Worm (Caenorhabditis elegans) whole organism, L2 larva: ENCODE measurements around the gene C14A4.8.

Source experiments
- C34F6.9 ChIP-seq: fragments of 150-350 bp; optimal IDR thresholded peaks from 2 replicates; lab custom pipeline; 2014; ENCODE audit warnings: missing biosample characterization, missing genetic modification characterization
- F13H6.1 ChIP-seq: sonication (generic microtip); optimal IDR thresholded peaks from 2 replicates; lab custom pipeline; 2016; ENCODE audit warnings: missing genetic modification characterization, missing compliant biosample characterization
- Y55F3AM.14 ChIP-seq: fragments of 200-800 bp; sonication (Bioruptor generic); optimal IDR thresholded peaks from 2 replicates; lab custom pipeline; 2018; ENCODE audit warnings: mild to moderate bottlenecking, missing genetic modification characterization, missing compliant biosample characterization
- ZK546.5 ChIP-seq: sonication (generic microtip); optimal IDR thresholded peaks from 2 replicates; lab custom pipeline; 2017; ENCODE audit warnings: missing biosample characterization, missing genetic modification characterization
- alr-1 ChIP-seq: fragments of 150-350 bp; optimal IDR thresholded peaks from 2 replicates; lab custom pipeline; 2014; ENCODE audit warnings: missing biosample characterization, missing genetic modification characterization
- ama-1 ChIP-seq: fragments of 150-350 bp; optimal IDR thresholded peaks from 2 replicates; lab custom pipeline; 2018; ENCODE audit warnings: inconsistent platforms
- blmp-1 ChIP-seq: sonication (generic microtip); optimal IDR thresholded peaks from 2 replicates; lab custom pipeline; 2017; ENCODE audit warnings: missing genetic modification characterization, mild to moderate bottlenecking, missing compliant biosample characterization, antibody characterized with exemption, moderate library complexity; ENCODE audit not compliant: insufficient read depth
- ceh-16 ChIP-seq: fragments of 150-350 bp; optimal IDR thresholded peaks from 2 replicates; lab custom pipeline; 2014; ENCODE audit warnings: missing biosample characterization, missing genetic modification characterization
- ceh-82 ChIP-seq: fragments of 150-350 bp; optimal IDR thresholded peaks from 2 replicates; lab custom pipeline; 2014; ENCODE audit warnings: missing biosample characterization, missing genetic modification characterization
- crh-2 ChIP-seq: sonication (generic microtip); optimal IDR thresholded peaks from 2 replicates; lab custom pipeline; 2017; ENCODE audit warnings: missing biosample characterization, missing genetic modification characterization
- dmd-4 ChIP-seq: sonication (generic microtip); optimal IDR thresholded peaks from 2 replicates; lab custom pipeline; 2017; ENCODE audit warnings: missing biosample characterization, missing genetic modification characterization
- egl-27 ChIP-seq: sonication (generic microtip); optimal IDR thresholded peaks from 3 replicates; lab custom pipeline; 2017; ENCODE audit warnings: missing biosample characterization, missing genetic modification reagents, missing genetic modification characterization
- elt-1 ChIP-seq: fragments of 150-350 bp; optimal IDR thresholded peaks from 2 replicates; lab custom pipeline; 2014; ENCODE audit warnings: missing biosample characterization, missing genetic modification characterization
- elt-3 ChIP-seq: sonication (generic microtip); optimal IDR thresholded peaks from 2 replicates; lab custom pipeline; 2017; ENCODE audit warnings: missing biosample characterization, missing genetic modification characterization
- fos-1 ChIP-seq: fragments of 150-350 bp; optimal IDR thresholded peaks from 2 replicates; lab custom pipeline; 2014; ENCODE audit warnings: missing biosample characterization, missing genetic modification characterization
- gmeb-1 ChIP-seq: fragments of 150-350 bp; optimal IDR thresholded peaks from 2 replicates; lab custom pipeline; 2014; ENCODE audit warnings: missing biosample characterization, missing genetic modification characterization
- lin-13 ChIP-seq: fragments of 150-350 bp; optimal IDR thresholded peaks from 2 replicates; lab custom pipeline; 2014; ENCODE audit warnings: missing biosample characterization, missing genetic modification reagents, missing genetic modification characterization
- lin-39 ChIP-seq: fragments of 150-350 bp; optimal IDR thresholded peaks from 2 replicates; lab custom pipeline; 2014; ENCODE audit warnings: missing biosample characterization, missing genetic modification reagents, missing genetic modification characterization
- lsy-2 ChIP-seq, 2 experiments: fragments of 150-350 bp in 1 of 2; sonication (generic microtip) in 1 of 2; optimal IDR thresholded peaks; 2 replicates each; lab custom pipeline; 2014 to 2017; ENCODE audit warnings: missing biosample characterization in 2 of 2, missing genetic modification characterization in 2 of 2
- mbf-1 ChIP-seq: sonication (generic microtip); optimal IDR thresholded peaks from 2 replicates; lab custom pipeline; 2017; ENCODE audit warnings: missing biosample characterization, missing genetic modification characterization
- mdl-1 ChIP-seq, 2 experiments: fragments of 150-350 bp in 1 of 2; sonication (generic microtip) in 1 of 2; optimal IDR thresholded peaks; 2 replicates each; lab custom pipeline; 2017; ENCODE audit warnings: missing biosample characterization in 2 of 2, missing genetic modification characterization in 2 of 2
- nhr-10 ChIP-seq: sonication (generic microtip); optimal IDR thresholded peaks from 2 replicates; lab custom pipeline; 2017; ENCODE audit warnings: missing biosample characterization, missing genetic modification characterization
- nhr-11 ChIP-seq: fragments of 150-350 bp; optimal IDR thresholded peaks from 2 replicates; lab custom pipeline; 2014; ENCODE audit warnings: missing biosample characterization, missing genetic modification characterization
- nhr-12 ChIP-seq: fragments of 150-350 bp; optimal IDR thresholded peaks from 2 replicates; lab custom pipeline; 2014; ENCODE audit warnings: missing biosample characterization, missing genetic modification characterization
- nhr-129 ChIP-seq: fragments of 150-350 bp; optimal IDR thresholded peaks from 2 replicates; lab custom pipeline; 2014; ENCODE audit warnings: missing biosample characterization, missing genetic modification characterization
- nhr-21 ChIP-seq: fragments of 150-350 bp; optimal IDR thresholded peaks from 2 replicates; lab custom pipeline; 2014; ENCODE audit warnings: missing biosample characterization, missing genetic modification characterization
- nhr-237 ChIP-seq: fragments of 150-350 bp; optimal IDR thresholded peaks from 2 replicates; lab custom pipeline; 2014; ENCODE audit warnings: missing biosample characterization, missing genetic modification characterization
- nhr-25 ChIP-seq: fragments of 150-350 bp; sonication (generic microtip); optimal IDR thresholded peaks from 3 replicates; lab custom pipeline; 2014; ENCODE audit warnings: missing biosample characterization, missing genetic modification characterization
- nhr-6 ChIP-seq: fragments of 150-350 bp; optimal IDR thresholded peaks from 2 replicates; lab custom pipeline; 2014; ENCODE audit warnings: missing biosample characterization, missing genetic modification characterization
- peb-1 ChIP-seq: fragments of 150-350 bp; optimal IDR thresholded peaks from 2 replicates; lab custom pipeline; 2014; ENCODE audit warnings: missing biosample characterization, missing genetic modification characterization
- sem-4 ChIP-seq: fragments of 150-350 bp; optimal IDR thresholded peaks from 2 replicates; lab custom pipeline; 2014; ENCODE audit warnings: missing biosample characterization, missing genetic modification reagents, missing genetic modification characterization
- skn-1 ChIP-seq: sonication (generic microtip); optimal IDR thresholded peaks from 2 replicates; lab custom pipeline; 2017; ENCODE audit warnings: missing biosample characterization, missing genetic modification characterization
- sma-3 ChIP-seq: sonication (generic microtip); optimal IDR thresholded peaks from 2 replicates; lab custom pipeline; 2016; ENCODE audit warnings: missing genetic modification reagents, missing genetic modification characterization, missing compliant biosample characterization
- sma-9 ChIP-seq, 2 experiments: fragments of 150-350 bp in 1 of 2; sonication (generic microtip) in 1 of 2; optimal IDR thresholded peaks; 2 replicates each; lab custom pipeline; 2014 to 2016; ENCODE audit warnings: missing genetic modification characterization in 2 of 2, mild to moderate bottlenecking in 1 of 2, missing biosample characterization in 1 of 2, missing compliant biosample characterization in 1 of 2, missing genetic modification reagents in 1 of 2, moderate library complexity in 1 of 2
- snpc-4 ChIP-seq: fragments of 150-350 bp; optimal IDR thresholded peaks from 2 replicates; lab custom pipeline; 2014; ENCODE audit warnings: missing biosample characterization, missing genetic modification characterization
- unc-39 ChIP-seq: fragments of 150-350 bp; optimal IDR thresholded peaks from 2 replicates; lab custom pipeline; 2014; ENCODE audit warnings: missing biosample characterization, missing genetic modification characterization
- unc-55 ChIP-seq: fragments of 150-350 bp; sonication (generic microtip); optimal IDR thresholded peaks from 3 replicates; lab custom pipeline; 2014; ENCODE audit warnings: missing biosample characterization, missing genetic modification reagents, missing genetic modification characterization
- unc-62 ChIP-seq: fragments of 150-350 bp; optimal IDR thresholded peaks from 2 replicates; lab custom pipeline; 2014; ENCODE audit warnings: missing biosample characterization, missing genetic modification reagents, missing genetic modification characterization
- zag-1 ChIP-seq: fragments of 150-350 bp; optimal IDR thresholded peaks from 2 replicates; lab custom pipeline; 2014; ENCODE audit warnings: missing biosample characterization, missing genetic modification characterization
- ztf-1 ChIP-seq: fragments of 200-800 bp; sonication (Bioruptor generic); conservative IDR thresholded peaks from 2 replicates; pipeline ENCODE4 v1.3.6; 2022; ENCODE audit warnings: missing genetic modification characterization, missing compliant biosample characterization
- ztf-11 ChIP-seq: sonication (generic microtip); optimal IDR thresholded peaks from 2 replicates; lab custom pipeline; 2017; ENCODE audit warnings: missing biosample characterization, missing genetic modification characterization

Gene C14A4.8

ce11 chrII:10554972-10555371 lies 43.0 kb downstream of the C14A4.8 start, which contains the start of gene mnk-1:
Gene mnk-1 (minus strand): TSS chrII:10555044.
- TF ChIP-seq sma-3 (no peak), lin-13 (GFP tag; lab: Kevin White, UChicago) (no peak), egl-27 (tag; lab: Kevin White, UChicago) (no peak), unc-62 (GFP tag; lab: Kevin White, UChicago) (no peak), nhr-11 (no peak), ceh-16 (tag; lab: Kevin White, UChicago) (no peak), nhr-6 (no peak), ztf-11 (tag; lab: Kevin White, UChicago) (no peak), ZK546.5 (tag; lab: Kevin White, UChicago) (no peak), lsy-2 (tag; optimal IDR thresholded peaks at IDR 0.05; lab: Kevin White, UChicago) (no peak), nhr-10 (tag; lab: Kevin White, UChicago) (no peak), C34F6.9 (tag; lab: Kevin White, UChicago) (no peak)

DNA sequence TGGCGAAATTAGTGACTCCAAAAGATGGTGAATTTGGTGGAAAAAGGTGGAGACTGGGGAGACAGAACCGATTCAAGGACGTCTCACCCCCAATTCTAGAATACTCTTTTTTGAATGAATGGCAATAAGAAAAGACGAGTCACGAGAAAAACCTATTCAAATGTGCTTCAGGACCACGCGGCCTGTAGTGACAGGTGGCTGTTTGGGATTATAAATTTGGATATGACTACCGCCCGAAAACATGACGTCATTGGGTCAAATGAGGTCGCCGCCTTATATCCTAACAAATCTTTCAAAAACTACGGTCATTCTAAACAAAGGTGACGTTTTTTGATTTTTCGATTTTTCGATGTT lies 43.9 kb downstream of the C14A4.8 start:
- no peak for TF ChIP-seq ztf-1 (GFP tag; lab: Robert Waterston, UW)
- no peak for TF ChIP-seq blmp-1
- TF ChIP-seq zag-1 (tag; lab: Kevin White, UChicago) = no peak
- no peak for TF ChIP-seq ama-1 (lab: Kevin White, UChicago)
- TF ChIP-seq ceh-16 (tag; lab: Kevin White, UChicago) = peak; percentile 3
- peak; percentile 48 for TF ChIP-seq nhr-25 (tag; lab: Kevin White, UChicago)
- TF ChIP-seq unc-39 (tag; lab: Kevin White, UChicago) = no peak
- no peak for TF ChIP-seq peb-1 (tag; lab: Kevin White, UChicago)
- TF ChIP-seq nhr-129 (tag; lab: Kevin White, UChicago) = peak; percentile 13
- TF ChIP-seq crh-2 (tag; lab: Kevin White, UChicago) = no peak
- TF ChIP-seq, all 48 proteins: peak for 3

- peak; percentile 19 for TF ChIP-seq nhr-129 (tag; lab: Kevin White, UChicago)
- no peak for TF ChIP-seq skn-1 (tag; lab: Kevin White, UChicago)
- TF ChIP-seq nhr-11 = no peak
- no peak for TF ChIP-seq ZK546.5 (tag; lab: Kevin White, UChicago)
- no peak for TF ChIP-seq nhr-25 (tag; lab: Kevin White, UChicago)
- peak; percentile 44 for TF ChIP-seq unc-55 (GFP tag; lab: Kevin White, UChicago)
Observed at ce11 chrII:10553377-10554045, 44.4 kb downstream of the C14A4.8 start.

DNA sequence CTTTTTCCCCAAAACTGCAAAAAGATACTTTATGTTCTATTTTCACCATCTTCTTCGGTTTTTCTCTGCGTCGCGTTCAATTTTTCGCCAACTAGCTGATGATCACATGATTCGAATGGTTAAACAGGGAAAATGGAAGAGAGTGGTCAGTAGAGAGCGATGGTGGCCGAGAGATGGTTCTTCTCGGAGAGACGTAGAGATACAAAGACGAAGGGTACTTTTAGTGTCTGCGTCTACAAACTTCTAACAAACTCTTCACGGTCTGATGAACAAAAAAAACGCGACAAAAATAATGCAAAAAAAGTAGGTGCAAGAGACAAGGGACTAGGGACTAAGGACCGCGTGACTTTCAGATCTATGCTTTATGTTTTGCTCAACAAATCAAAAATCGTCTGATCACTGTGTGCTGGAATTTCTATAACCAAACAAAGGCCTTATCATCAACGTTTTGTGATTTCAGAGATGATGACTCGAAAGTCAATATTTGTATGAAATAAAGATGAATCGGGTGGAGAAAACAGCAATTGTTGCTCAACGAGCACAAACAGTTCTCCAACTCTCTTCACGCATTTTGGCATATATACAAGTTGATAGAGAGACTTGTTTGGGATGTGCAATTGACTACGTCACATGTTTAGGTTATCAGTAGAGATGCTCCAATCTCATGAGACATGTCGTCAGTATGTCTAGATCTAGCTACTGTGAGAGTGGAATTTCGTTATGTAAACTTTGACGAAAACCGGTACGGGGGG lies 45.8 kb downstream of the C14A4.8 start:
- TF ChIP-seq lin-13 (GFP tag; lab: Kevin White, UChicago) (peak; percentile 84), skn-1 (tag; lab: Kevin White, UChicago) (peak; percentile 53), elt-1 (no peak), unc-55 (GFP tag; lab: Kevin White, UChicago) (peak; percentile 93), ztf-1 (GFP tag; lab: Robert Waterston, UW) (no peak), crh-2 (tag; lab: Kevin White, UChicago) (peak; percentile 98), F13H6.1 (tag; lab: Kevin White, UChicago) (peak; percentile 95), sma-3 (peak; percentile 97), ceh-82 (peak; percentile 1), sem-4 (tag; lab: Kevin White, UChicago) (peak; percentile 96), lin-39 (tag; lab: Kevin White, UChicago) (no peak), ama-1 (lab: Kevin White, UChicago) (peak; percentile 92), mbf-1 (tag; lab: Kevin White, UChicago) (no peak), nhr-6 (peak; percentile 96), C34F6.9 (tag; lab: Kevin White, UChicago) (peak; percentile 98), mdl-1 (tag; optimal IDR thresholded peaks at IDR 0.05; lab: Kevin White, UChicago) (peak; percentile 84 to 92), nhr-12 (tag; lab: Kevin White, UChicago) (peak; percentile 41), snpc-4 (tag; lab: Kevin White, UChicago) (peak; percentile 61), sma-9 (GFP tag; optimal IDR thresholded peaks at IDR 0.05; lab: Kevin White, UChicago) (peak; percentile 98), sma-9 (tag; optimal IDR thresholded peaks at IDR 0.05; lab: Kevin White, UChicago) (no peak), elt-3 (tag; lab: Kevin White, UChicago) (no peak), ZK546.5 (tag; lab: Kevin White, UChicago) (no peak), Y55F3AM.14 (GFP tag; lab: Kevin White, UChicago) (peak; percentile 78), alr-1 (tag; lab: Kevin White, UChicago) (no peak), ztf-11 (tag; lab: Kevin White, UChicago) (no peak), nhr-21 (tag; lab: Kevin White, UChicago) (peak; percentile 97), ceh-16 (tag; lab: Kevin White, UChicago) (peak; percentile 83), lsy-2 (tag; optimal IDR thresholded peaks at IDR 0.05; lab: Kevin White, UChicago) (peak; percentile 75 to 94), gmeb-1 (tag; lab: Kevin White, UChicago) (peak; percentile 87), dmd-4 (tag; lab: Kevin White, UChicago) (no peak), egl-27 (tag; lab: Kevin White, UChicago) (peak; percentile 88), fos-1 (tag; lab: Kevin White, UChicago) (peak; percentile 88), nhr-237 (tag; lab: Kevin White, UChicago) (no peak), zag-1 (tag; lab: Kevin White, UChicago) (peak; percentile 69), nhr-129 (tag; lab: Kevin White, UChicago) (peak; percentile 97), blmp-1 (peak; percentile 68), peb-1 (tag; lab: Kevin White, UChicago) (no peak)
